Fruit fly (Drosophila melanogaster) Kc167 (cell line): ENCODE data around the gene LSm7.

Experiments
- Sin3A ChIP-seq: fragments of >200 bp; optimal IDR thresholded peaks from 2 replicates; lab custom pipeline; 2018; ENCODE audit warnings: missing external identifiers
- h ChIP-seq: fragments of >200 bp; optimal IDR thresholded peaks from 3 replicates; lab custom pipeline; 2018; ENCODE audit warnings: missing external identifiers
- insv ChIP-seq: fragments of >200 bp; optimal IDR thresholded peaks from 3 replicates; lab custom pipeline; 2018; ENCODE audit warnings: missing external identifiers
- psq ChIP-seq: fragments of >200 bp; optimal IDR thresholded peaks from 2 replicates; lab custom pipeline; 2017; ENCODE audit warnings: missing external identifiers
- ttk ChIP-seq: sonication (Bioruptor generic); optimal IDR thresholded peaks from 2 replicates; lab custom pipeline; 2017; ENCODE audit warnings: missing external identifiers

- TF ChIP-seq Sin3A (lab: Kevin White, UChicago), result no peak
- no peak for TF ChIP-seq ttk (lab: Kevin White, UChicago)
- TF ChIP-seq h (lab: Kevin White, UChicago), result no peak
- TF ChIP-seq psq (lab: Kevin White, UChicago), result no peak
- no peak for TF ChIP-seq insv (lab: Kevin White, UChicago)
These were observed 12.0 kb downstream of the LSm7 start, which contains the start of gene CG17996 for dm6 chr2L:16730939-16731338.
